Fruit fly (Drosophila melanogaster) whole organism, embryonic: ENCODE measurements around the gene CG34331.

ENCODE experiments used
- BEAF-32 ChIP-seq: fragments of 200-800 bp; sonication (Bioruptor generic); optimal IDR thresholded peaks from 3 replicates; lab custom pipeline; 2017; ENCODE audit warnings: missing biosample characterization, missing genetic modification characterization, mild to moderate bottlenecking, moderate library complexity, missing genetic modification reagents
- CG10209 ChIP-seq: fragments of 200-800 bp; sonication (Bioruptor generic); optimal IDR thresholded peaks from 3 replicates; lab custom pipeline; 2017; ENCODE audit warnings: missing biosample characterization, mild to moderate bottlenecking, missing genetic modification characterization, missing genetic modification reagents
- CG13624 ChIP-seq: fragments of 200-800 bp; sonication (Bioruptor generic); optimal IDR thresholded peaks from 2 replicates; lab custom pipeline; 2016; ENCODE audit warnings: missing biosample characterization, missing genetic modification characterization
- CG17361 ChIP-seq: fragments of 200-800 bp; sonication (Bioruptor generic); IDR thresholded peaks from 3 replicates; pipeline ENCODE4 v1.3.6; 2022; ENCODE audit warnings: missing biosample characterization, missing genetic modification characterization
- CG17912 ChIP-seq: fragments of 200-800 bp; sonication (Bioruptor generic); optimal IDR thresholded peaks from 2 replicates; lab custom pipeline; 2018; ENCODE audit warnings: missing biosample characterization, mild to moderate bottlenecking, missing genetic modification characterization
- CG2116 ChIP-seq: fragments of 200-800 bp; sonication (Bioruptor generic); optimal IDR thresholded peaks from 3 replicates; lab custom pipeline; 2018; ENCODE audit warnings: missing biosample characterization, mild to moderate bottlenecking, missing genetic modification characterization
- CG30431 ChIP-seq: fragments of 200-800 bp; sonication (Bioruptor generic); optimal IDR thresholded peaks from 2 replicates; lab custom pipeline; 2017; ENCODE audit warnings: missing biosample characterization, missing genetic modification characterization
- CG3065 ChIP-seq: fragments of 200-800 bp; sonication (Bioruptor generic); optimal IDR thresholded peaks from 2 replicates; lab custom pipeline; 2016; ENCODE audit warnings: missing biosample characterization, missing genetic modification characterization
- CG31365 ChIP-seq: fragments of 200-800 bp; sonication (Bioruptor generic); optimal IDR thresholded peaks from 2 replicates; lab custom pipeline; 2018; ENCODE audit warnings: missing biosample characterization, mild to moderate bottlenecking, missing genetic modification characterization
- CG31388 ChIP-seq: fragments of 200-800 bp; sonication (Bioruptor generic); optimal IDR thresholded peaks from 2 replicates; lab custom pipeline; 2016; ENCODE audit warnings: missing biosample characterization, missing genetic modification characterization
- CG4328 ChIP-seq: fragments of 200-800 bp; sonication (Bioruptor generic); optimal IDR thresholded peaks from 3 replicates; lab custom pipeline; 2017; ENCODE audit warnings: missing biosample characterization, missing genetic modification reagents, missing genetic modification characterization
- CG5245 ChIP-seq: fragments of 200-800 bp; sonication (Bioruptor generic); optimal IDR thresholded peaks from 3 replicates; lab custom pipeline; 2016; ENCODE audit warnings: missing biosample characterization, missing genetic modification characterization
- CG6683 ChIP-seq: fragments of 200-800 bp; sonication (Bioruptor generic); optimal IDR thresholded peaks from 2 replicates; lab custom pipeline; 2017; ENCODE audit warnings: missing biosample characterization, mild to moderate bottlenecking, missing genetic modification characterization, missing genetic modification reagents
- CG6791 ChIP-seq: fragments of 200-800 bp; sonication (Bioruptor generic); IDR thresholded peaks from 3 replicates; pipeline ENCODE4 v1.3.6; 2022; ENCODE audit warnings: missing biosample characterization, missing genetic modification characterization; ENCODE audit not compliant: partially characterized antibody
- CG6813 ChIP-seq: fragments of 200-800 bp; sonication (Bioruptor generic); optimal IDR thresholded peaks from 2 replicates; lab custom pipeline; 2017; ENCODE audit warnings: missing biosample characterization, missing genetic modification characterization, mild to moderate bottlenecking, moderate library complexity, missing genetic modification reagents
- CG7271 ChIP-seq: fragments of 200-800 bp; sonication (Bioruptor generic); optimal IDR thresholded peaks from 2 replicates; lab custom pipeline; 2018; ENCODE audit warnings: missing biosample characterization, mild to moderate bottlenecking, missing genetic modification characterization, moderate library complexity
- CG7839 ChIP-seq: fragments of 200-800 bp; sonication (Bioruptor generic); optimal IDR thresholded peaks from 3 replicates; lab custom pipeline; 2018; ENCODE audit warnings: missing biosample characterization, mild to moderate bottlenecking, missing genetic modification characterization, moderate library complexity
- CG8290 ChIP-seq, 3 experiments: fragments of 200-800 bp; sonication (Bioruptor generic); optimal IDR thresholded peaks; 2 replicates each; lab custom pipeline; 2016 to 2019; ENCODE audit warnings: missing biosample characterization in 3 of 3, missing genetic modification characterization in 3 of 3, mild to moderate bottlenecking in 2 of 3, moderate library complexity in 1 of 3
- CG9797 ChIP-seq: fragments of 200-800 bp; sonication (Bioruptor generic); optimal IDR thresholded peaks from 3 replicates; lab custom pipeline; 2018; ENCODE audit warnings: missing biosample characterization, mild to moderate bottlenecking, missing genetic modification characterization
- CHES-1-like ChIP-seq: fragments of 200-800 bp; sonication (Bioruptor generic); optimal IDR thresholded peaks from 2 replicates; lab custom pipeline; 2016; ENCODE audit warnings: missing biosample characterization, missing genetic modification characterization
- Camta ChIP-seq: fragments of 200-800 bp; sonication (Bioruptor generic); optimal IDR thresholded peaks from 2 replicates; lab custom pipeline; 2016; ENCODE audit warnings: missing biosample characterization, missing genetic modification characterization
- D19A ChIP-seq: fragments of 200-800 bp; optimal IDR thresholded peaks from 3 replicates; lab custom pipeline; 2019; ENCODE audit warnings: missing biosample characterization, mild to moderate bottlenecking, missing genetic modification characterization, moderate library complexity
- D19B ChIP-seq: fragments of 200-800 bp; sonication (Bioruptor generic); optimal IDR thresholded peaks from 2 replicates; lab custom pipeline; 2017; ENCODE audit warnings: missing biosample characterization, mild to moderate bottlenecking, missing genetic modification characterization
- Dip2 ChIP-seq: fragments of 200-800 bp; sonication (Bioruptor generic); IDR thresholded peaks from 2 replicates; pipeline ENCODE4 v1.3.6; 2022; ENCODE audit warnings: missing biosample characterization, missing genetic modification characterization
- E2f1 ChIP-seq: fragments of 200-800 bp; sonication (Bioruptor generic); IDR thresholded peaks from 2 replicates; pipeline ENCODE4 v1.3.6; 2022; ENCODE audit warnings: missing biosample characterization, missing genetic modification characterization
- HmgD ChIP-seq: fragments of 200-800 bp; sonication (Bioruptor generic); optimal IDR thresholded peaks from 3 replicates; lab custom pipeline; 2016; ENCODE audit warnings: missing biosample characterization, missing genetic modification characterization
- Jarid2 ChIP-seq: fragments of 200-800 bp; sonication (Bioruptor generic); optimal IDR thresholded peaks from 3 replicates; lab custom pipeline; 2017; ENCODE audit warnings: mild to moderate bottlenecking, missing biosample characterization, missing genetic modification reagents, missing genetic modification characterization
- MESR4 ChIP-seq: fragments of 200-800 bp; sonication (Bioruptor generic); optimal IDR thresholded peaks from 2 replicates; lab custom pipeline; 2018; ENCODE audit warnings: missing biosample characterization, mild to moderate bottlenecking, missing genetic modification characterization, moderate library complexity
- NC2β ChIP-seq: fragments of 200-800 bp; sonication (Bioruptor generic); optimal IDR thresholded peaks from 2 replicates; lab custom pipeline; 2016; ENCODE audit warnings: missing biosample characterization, missing genetic modification characterization
- Oaz ChIP-seq: fragments of 200-800 bp; sonication (Bioruptor generic); IDR thresholded peaks from 2 replicates; pipeline ENCODE4 v1.3.6; 2022; ENCODE audit warnings: missing biosample characterization, missing genetic modification characterization
- Sox102F ChIP-seq: fragments of 200-800 bp; sonication (Bioruptor generic); optimal IDR thresholded peaks from 2 replicates; lab custom pipeline; 2018; ENCODE audit warnings: missing biosample characterization, mild to moderate bottlenecking, missing genetic modification characterization, moderate library complexity
- Stat92E ChIP-seq, 3 experiments: fragments of >200 bp in 2 of 3; fragments of 200-800 bp in 1 of 3; sonication (Bioruptor generic) in 1 of 3; optimal IDR thresholded peaks; 2 replicates each; lab custom pipeline; 2017 to 2019; ENCODE audit warnings: missing biosample characterization in 3 of 3, missing genetic modification characterization in 3 of 3, mild to moderate bottlenecking in 1 of 3, moderate library complexity in 1 of 3
- Xbp1 ChIP-seq: fragments of 200-800 bp; sonication (Bioruptor generic); optimal IDR thresholded peaks from 3 replicates; lab custom pipeline; 2016; ENCODE audit warnings: missing biosample characterization, mild to moderate bottlenecking, missing genetic modification characterization
- chn ChIP-seq: fragments of 200-800 bp; sonication (Bioruptor generic); optimal IDR thresholded peaks from 2 replicates; lab custom pipeline; 2016; ENCODE audit warnings: missing biosample characterization, missing genetic modification characterization
- crc ChIP-seq: fragments of 200-800 bp; sonication (Bioruptor generic); optimal IDR thresholded peaks from 2 replicates; lab custom pipeline; 2016; ENCODE audit warnings: missing biosample characterization, missing genetic modification characterization
- dmrt99B ChIP-seq: fragments of 200-800 bp; sonication (Bioruptor generic); optimal IDR thresholded peaks from 2 replicates; lab custom pipeline; 2018; ENCODE audit warnings: missing biosample characterization, mild to moderate bottlenecking, missing genetic modification characterization, moderate library complexity
- esg ChIP-seq: fragments of 200-800 bp; sonication (Bioruptor generic); conservative IDR thresholded peaks from 2 replicates; pipeline ENCODE4 v1.3.6; 2022; ENCODE audit warnings: missing biosample characterization, missing genetic modification characterization
- gcm2 ChIP-seq: fragments of 200-800 bp; sonication (Bioruptor generic); optimal IDR thresholded peaks from 2 replicates; lab custom pipeline; 2016; ENCODE audit warnings: missing biosample characterization, missing genetic modification characterization
- grau ChIP-seq: fragments of 200-800 bp; optimal IDR thresholded peaks from 3 replicates; lab custom pipeline; 2019; ENCODE audit warnings: missing biosample characterization, mild to moderate bottlenecking, missing genetic modification characterization, moderate library complexity
- gro ChIP-seq: fragments of 200-800 bp; sonication (Bioruptor generic); optimal IDR thresholded peaks from 2 replicates; lab custom pipeline; 2016; ENCODE audit warnings: missing biosample characterization, missing genetic modification characterization
- hkb ChIP-seq, 2 experiments: fragments of 200-800 bp in 1 of 2; fragments of >200 bp in 1 of 2; sonication (Bioruptor generic) in 1 of 2; IDR thresholded peaks in 1 of 2; optimal IDR thresholded peaks in 1 of 2; 2 replicates each; pipeline versions ENCODE4 v1.3.6 to Lab custom; 2017 to 2022; ENCODE audit warnings: missing biosample characterization in 1 of 2, missing genetic modification characterization in 1 of 2
- nom ChIP-seq: fragments of 200-800 bp; sonication (Bioruptor generic); optimal IDR thresholded peaks from 2 replicates; lab custom pipeline; 2017; ENCODE audit warnings: missing biosample characterization, missing genetic modification characterization, mild to moderate bottlenecking, moderate library complexity, missing genetic modification reagents
- sima ChIP-seq: fragments of 200-800 bp; sonication (Bioruptor generic); optimal IDR thresholded peaks from 2 replicates; lab custom pipeline; 2016; ENCODE audit warnings: missing biosample characterization, missing genetic modification characterization
- stwl ChIP-seq: fragments of 200-800 bp; sonication (Bioruptor generic); optimal IDR thresholded peaks from 3 replicates; lab custom pipeline; 2018; ENCODE audit warnings: missing biosample characterization, mild to moderate bottlenecking, missing genetic modification characterization, moderate library complexity
- tgo ChIP-seq: fragments of 200-800 bp; sonication (Bioruptor generic); IDR thresholded peaks from 3 replicates; pipeline ENCODE4 v1.3.6; 2022; ENCODE audit warnings: missing biosample characterization, missing genetic modification characterization
- trem ChIP-seq: fragments of 200-800 bp; optimal IDR thresholded peaks from 3 replicates; lab custom pipeline; 2019; ENCODE audit warnings: missing biosample characterization, mild to moderate bottlenecking, missing genetic modification characterization, moderate library complexity
- twi ChIP-seq: fragments of 200-800 bp; optimal IDR thresholded peaks from 2 replicates; lab custom pipeline; 2019; ENCODE audit warnings: missing biosample characterization, mild to moderate bottlenecking, missing genetic modification characterization, moderate library complexity
- wek ChIP-seq: fragments of 200-800 bp; sonication (Bioruptor generic); optimal IDR thresholded peaks from 3 replicates; lab custom pipeline; 2018; ENCODE audit warnings: missing biosample characterization, mild to moderate bottlenecking, missing genetic modification characterization, moderate library complexity
- zfh2 ChIP-seq: fragments of 200-800 bp; sonication (Bioruptor generic); optimal IDR thresholded peaks from 2 replicates; lab custom pipeline; 2016; ENCODE audit warnings: missing biosample characterization, missing genetic modification characterization

Gene CG34331

dm6 chrX:20173464-20173995, 51.3 kb downstream of the CG34331 start, which contains the start of gene AnxB10 (continued):
- TF ChIP-seq gro (no peak), Camta (GFP tag; lab: Kevin White, UChicago) (peak; percentile 24), CG10209 (peak; percentile 53), Xbp1 (GFP tag; lab: Kevin White, UChicago) (peak; percentile 68), nom (GFP tag; lab: Kevin White, UChicago) (peak; percentile 86), grau (peak; percentile 49), Stat92E (GFP tag; optimal IDR thresholded peaks at IDR 0.05; lab: Kevin White, UChicago) (no peak), Oaz (GFP tag; lab: Robert Waterston, UW) (no peak), MESR4 (GFP tag; lab: Kevin White, UChicago) (no peak), CG2116 (GFP tag; lab: Kevin White, UChicago) (no peak), CG8290 (GFP tag; optimal IDR thresholded peaks at IDR 0.05; lab: Kevin White, UChicago) (no peak), CG8290 (tag; optimal IDR thresholded peaks at IDR 0.05; lab: Kevin White, UChicago) (no peak), twi (no peak), zfh2 (peak; percentile 25), NC2β (peak; percentile 8), CG17361 (GFP tag; lab: Robert Waterston, UW) (peak; percentile 81), CG6791 (no peak), sima (GFP tag; lab: Kevin White, UChicago) (no peak), CG6683 (GFP tag; lab: Kevin White, UChicago) (peak; percentile 23), CG9797 (GFP tag; lab: Kevin White, UChicago) (no peak), CG7271 (tag; lab: Kevin White, UChicago) (no peak), crc (GFP tag; lab: Kevin White, UChicago) (no peak), CG30431 (GFP tag; lab: Kevin White, UChicago) (no peak), Sox102F (GFP tag; lab: Kevin White, UChicago) (peak; percentile 71), HmgD (GFP tag; lab: Kevin White, UChicago) (no peak), CG31365 (no peak), trem (tag; lab: Kevin White, UChicago) (no peak), CG6813 (GFP tag; lab: Kevin White, UChicago) (peak; percentile 58), CG17912 (no peak), chn (GFP tag; lab: Kevin White, UChicago) (peak; percentile 44), CG4328 (peak; percentile 14), CHES-1-like (GFP tag; lab: Kevin White, UChicago) (peak; percentile 14), BEAF-32 (GFP tag; lab: Kevin White, UChicago) (no peak), Jarid2 (GFP tag; lab: Kevin White, UChicago) (peak; percentile 10), CG5245 (GFP tag; lab: Kevin White, UChicago) (peak; percentile 26), CG13624 (GFP tag; lab: Kevin White, UChicago) (peak; percentile 26), CG31388 (no peak), gcm2 (GFP tag; lab: Kevin White, UChicago) (no peak), stwl (no peak), Dip2 (no peak), CG3065 (no peak), E2f1 (0 out of 2 replicates have a peak, but pooled peaks have one; percentile 26), D19B (GFP tag; lab: Kevin White, UChicago) (peak; percentile 22), hkb (optimal IDR thresholded peaks at IDR 0.05; lab: Kevin White, UChicago) (no peak), hkb (GFP tag; IDR thresholded peaks at IDR 0.05; lab: Robert Waterston, UW) (peak; percentile 67), dmrt99B (peak; percentile 79), wek (GFP tag; lab: Kevin White, UChicago) (no peak), D19A (peak; percentile 56), tgo (GFP tag; lab: Robert Waterston, UW) (peak; percentile 68), esg (GFP tag; lab: Robert Waterston, UW) (peak; percentile 58), CG7839 (tag; lab: Kevin White, UChicago) (peak; percentile 72)
